ENCODE assay signal across 5 worm cellular contexts in the genomic region with DNA sequence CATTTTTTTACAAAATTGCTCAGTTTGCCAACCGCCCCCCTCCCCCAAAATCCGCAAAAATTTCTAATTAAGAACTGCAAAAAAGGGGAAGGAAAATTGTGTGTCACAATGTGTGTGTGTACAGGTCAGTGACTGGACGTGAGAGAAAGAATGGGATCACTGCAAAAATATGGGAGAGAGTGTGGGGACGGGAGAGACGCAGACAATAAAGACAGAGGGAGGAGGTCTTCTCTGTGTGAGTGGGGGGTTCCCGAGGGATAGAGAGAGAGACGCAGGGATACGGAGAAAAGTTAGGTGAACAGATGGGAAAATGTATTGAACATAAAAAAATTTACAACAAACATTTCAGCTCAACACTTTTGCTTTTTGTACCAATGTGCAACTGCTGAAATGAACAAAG.
TF ChIP-seq lines count a peak whose summit lies in the region.

No protein-coding gene starts in this region.

TF ChIP-seq in whole organism, L1 larva, 84 proteins besides CTCF, POLR2A, EP300 and RAD21 (continued from another document and continues in another):
- no peak for TF ChIP-seq sox-4 (tag; optimal IDR thresholded peaks at IDR 0.05; lab: Kevin White, UChicago)
- peak; percentile 69 for TF ChIP-seq blmp-1 (tag; optimal IDR thresholded peaks at IDR 0.05; lab: Kevin White, UChicago)
- no peak for TF ChIP-seq Y116A8C.19 (tag; optimal IDR thresholded peaks at IDR 0.05; lab: Kevin White, UChicago; ENCODE audit: borderline replicate concordance)
- TF ChIP-seq rnt-1 (tag; optimal IDR thresholded peaks at IDR 0.05; lab: Kevin White, UChicago), result peak; percentile 71
- no peak for TF ChIP-seq zag-1 (tag; optimal IDR thresholded peaks at IDR 0.05; lab: Kevin White, UChicago)
- peak in 1 of 2 experiments; percentile 59 for TF ChIP-seq lsy-2 (tag; optimal IDR thresholded peaks at IDR 0.05; lab: Kevin White, UChicago)
- TF ChIP-seq alr-1 (tag; optimal IDR thresholded peaks at IDR 0.05; lab: Kevin White, UChicago; ENCODE audit: borderline replicate concordance), result no peak
- no peak for TF ChIP-seq C34B4.2 (tag; optimal IDR thresholded peaks at IDR 0.05; lab: Kevin White, UChicago)
- no peak for TF ChIP-seq nhr-76 (tag; optimal IDR thresholded peaks at IDR 0.05; lab: Kevin White, UChicago)
- no peak for TF ChIP-seq mab-9 (GFP tag; IDR thresholded peaks at IDR 0.05; lab: Robert Waterston, UW)
- TF ChIP-seq nhr-71 (tag; optimal IDR thresholded peaks at IDR 0.05; lab: Kevin White, UChicago), result peak; percentile 77
- TF ChIP-seq xbp-1 (tag; optimal IDR thresholded peaks at IDR 0.05; lab: Kevin White, UChicago), result no peak
- no peak for TF ChIP-seq nhr-11 (tag; optimal IDR thresholded peaks at IDR 0.05; lab: Kevin White, UChicago)
- no peak for TF ChIP-seq fkh-8 (tag; optimal IDR thresholded peaks at IDR 0.05; lab: Kevin White, UChicago)
- peak; percentile 38 for TF ChIP-seq nhr-77 (tag; optimal IDR thresholded peaks at IDR 0.05; lab: Kevin White, UChicago)
- TF ChIP-seq nhr-12 (tag; optimal IDR thresholded peaks at IDR 0.05; lab: Kevin White, UChicago), result no peak
- no peak for TF ChIP-seq pax-3 (tag; optimal IDR thresholded peaks at IDR 0.05; lab: Kevin White, UChicago)
- peak; percentile 56 for TF ChIP-seq dsc-1 (tag; optimal IDR thresholded peaks at IDR 0.05; lab: Kevin White, UChicago)
- no peak for TF ChIP-seq ceh-8 (GFP tag; optimal IDR thresholded peaks at IDR 0.05; lab: Kevin White, UChicago)
- TF ChIP-seq ztf-11 (tag; optimal IDR thresholded peaks at IDR 0.05; lab: Kevin White, UChicago), result no peak
- peak; percentile 49; the same call in 1 of the 2 replicates for TF ChIP-seq nhr-19 (GFP tag; conservative IDR thresholded peaks at IDR 0.05; lab: Robert Waterston, UW)
- TF ChIP-seq fkh-4 (tag; optimal IDR thresholded peaks at IDR 0.05; lab: Kevin White, UChicago; ENCODE audit: borderline replicate concordance), result no peak
- no peak for TF ChIP-seq irx-1 (tag; optimal IDR thresholded peaks at IDR 0.05; lab: Kevin White, UChicago)
- TF ChIP-seq lin-14 (GFP tag; optimal IDR thresholded peaks at IDR 0.05; lab: Kevin White, UChicago), result peak; percentile 90
- no peak for TF ChIP-seq sptf-1 (tag; optimal IDR thresholded peaks at IDR 0.05; lab: Kevin White, UChicago)

TF ChIP-seq in whole organism, L2 larva, 48 proteins besides CTCF, POLR2A, EP300 and RAD21 (continued from another document):
- TF ChIP-seq elt-1 (tag; optimal IDR thresholded peaks at IDR 0.05; lab: Kevin White, UChicago), result no peak
- TF ChIP-seq fos-1 (tag; optimal IDR thresholded peaks at IDR 0.05; lab: Kevin White, UChicago), result peak; percentile 63
- no peak for TF ChIP-seq ama-1 (optimal IDR thresholded peaks at IDR 0.05; lab: Kevin White, UChicago)
- TF ChIP-seq mdl-1 (tag; optimal IDR thresholded peaks at IDR 0.05; lab: Kevin White, UChicago), result no peak
- peak; percentile 46 for TF ChIP-seq C34F6.9 (tag; optimal IDR thresholded peaks at IDR 0.05; lab: Kevin White, UChicago)

TF ChIP-seq in whole organism, L3 larva, 47 proteins besides CTCF, POLR2A, EP300 and RAD21 (continued from another document):
- TF ChIP-seq nhr-23 (tag; optimal IDR thresholded peaks at IDR 0.05; lab: Kevin White, UChicago), result peak; percentile 72

TF ChIP-seq in whole organism, L4 larva, 104 proteins besides CTCF, POLR2A, EP300 and RAD21 (continued from another document and continues in another):
- TF ChIP-seq ZK337.2 (GFP tag; IDR thresholded peaks at IDR 0.05; lab: Robert Waterston, UW) (0 out of 2 replicates have a peak, but pooled peaks have one; percentile 2), nhr-6 (tag; optimal IDR thresholded peaks at IDR 0.05; lab: Kevin White, UChicago) (no peak), tag-97 (GFP tag; IDR thresholded peaks at IDR 0.05; lab: Robert Waterston, UW) (no peak), skn-1 (tag; optimal IDR thresholded peaks at IDR 0.05; lab: Kevin White, UChicago) (no peak), nhr-111 (GFP tag; optimal IDR thresholded peaks at IDR 0.05; lab: Kevin White, UChicago) (no peak), unc-39 (tag; optimal IDR thresholded peaks at IDR 0.05; lab: Kevin White, UChicago) (no peak), daf-12 (tag; optimal IDR thresholded peaks at IDR 0.05; lab: Kevin White, UChicago) (no peak), egl-43 (GFP tag; IDR thresholded peaks at IDR 0.05; lab: Robert Waterston, UW) (no peak), ceh-82 (tag; optimal IDR thresholded peaks at IDR 0.05; lab: Kevin White, UChicago) (no peak), vab-7 (GFP tag; IDR thresholded peaks at IDR 0.05; lab: Robert Waterston, UW) (no peak), nhr-10 (tag; optimal IDR thresholded peaks at IDR 0.05; lab: Kevin White, UChicago) (no peak), mdt-29 (GFP tag; IDR thresholded peaks at IDR 0.05; lab: Robert Waterston, UW) (no peak), nhr-237 (tag; optimal IDR thresholded peaks at IDR 0.05; lab: Kevin White, UChicago) (no peak), nhr-28 (tag; optimal IDR thresholded peaks at IDR 0.05; lab: Kevin White, UChicago) (peak; percentile 85), lsy-2 (tag; optimal IDR thresholded peaks at IDR 0.05; lab: Kevin White, UChicago) (no peak), F44E2.7 (GFP tag; IDR thresholded peaks at IDR 0.05; lab: Robert Waterston, UW) (no peak), dmd-9 (GFP tag; IDR thresholded peaks at IDR 0.05; lab: Robert Waterston, UW) (no peak), nhr-11 (tag; optimal IDR thresholded peaks at IDR 0.05; lab: Kevin White, UChicago) (no peak), fos-1 (tag; optimal IDR thresholded peaks at IDR 0.05; lab: Kevin White, UChicago) (no peak), F37D6.2 (tag; optimal IDR thresholded peaks at IDR 0.05; lab: Kevin White, UChicago) (no peak), daf-16 (GFP tag; optimal IDR thresholded peaks at IDR 0.05; lab: Kevin White, UChicago) (peak in 1 of 2 experiments; percentile 42), daf-16 (tag; optimal IDR thresholded peaks at IDR 0.05; lab: Kevin White, UChicago) (no peak), tra-1 (GFP tag; IDR thresholded peaks at IDR 0.05; lab: Robert Waterston, UW) (no peak), spr-1 (tag; optimal IDR thresholded peaks at IDR 0.05; lab: Kevin White, UChicago) (no peak), dmd-6 (GFP tag; IDR thresholded peaks at IDR 0.05; lab: Robert Waterston, UW) (no peak), aha-1 (tag; lab: Kevin White, UChicago) (no peak), pqm-1 (tag; optimal IDR thresholded peaks at IDR 0.05; lab: Kevin White, UChicago) (no peak), dmd-8 (GFP tag; IDR thresholded peaks at IDR 0.05; lab: Robert Waterston, UW) (no peak), hlh-30 (tag; optimal IDR thresholded peaks at IDR 0.05; lab: Kevin White, UChicago; ENCODE audit: insufficient read depth) (peak; percentile 65), arid-1 (GFP tag; conservative IDR thresholded peaks at IDR 0.05; lab: Robert Waterston, UW) (no peak), zfp-3 (GFP tag; conservative IDR thresholded peaks at IDR 0.05; lab: Robert Waterston, UW) (no peak), mdl-1 (tag; optimal IDR thresholded peaks at IDR 0.05; lab: Kevin White, UChicago) (peak in 1 of 2 experiments; percentile 17), lin-1 (GFP tag; IDR thresholded peaks at IDR 0.05; lab: Robert Waterston, UW) (no peak), duxl-1 (tag; optimal IDR thresholded peaks at IDR 0.05; lab: Kevin White, UChicago; ENCODE audit: poor library complexity) (no peak), mxl-2 (GFP tag; conservative IDR thresholded peaks at IDR 0.05; lab: Robert Waterston, UW) (no peak), F10B5.3 (tag; optimal IDR thresholded peaks at IDR 0.05; lab: Kevin White, UChicago) (no peak), jun-1 (tag; optimal IDR thresholded peaks at IDR 0.05; lab: Kevin White, UChicago) (no peak), cey-2 (tag; optimal IDR thresholded peaks at IDR 0.05; lab: Kevin White, UChicago; ENCODE audit: borderline replicate concordance, insufficient read depth) (no peak), zip-11 (GFP tag; IDR thresholded peaks at IDR 0.05; lab: Robert Waterston, UW) (no peak), Y5F2A.4 (GFP tag; optimal IDR thresholded peaks at IDR 0.05; lab: Kevin White, UChicago) (no peak), mxl-3 (GFP tag; optimal IDR thresholded peaks at IDR 0.05; lab: Kevin White, UChicago) (peak; percentile 50), ZK546.5 (tag; optimal IDR thresholded peaks at IDR 0.05; lab: Kevin White, UChicago) (no peak), hif-1 (tag; optimal IDR thresholded peaks at IDR 0.05; lab: Kevin White, UChicago) (no peak), dpl-1 (GFP tag; optimal IDR thresholded peaks at IDR 0.05; lab: Kevin White, UChicago) (peak; percentile 3), mes-2 (tag; optimal IDR thresholded peaks at IDR 0.05; lab: Kevin White, UChicago; ENCODE audit: poor library complexity, severe bottlenecking) (no peak), mep-1 (tag; optimal IDR thresholded peaks at IDR 0.05; lab: Kevin White, UChicago) (no peak), snpc-1.2 (GFP tag; IDR thresholded peaks at IDR 0.05; lab: Robert Waterston, UW) (no peak), fkh-10 (GFP tag; optimal IDR thresholded peaks at IDR 0.05; lab: Kevin White, UChicago) (no peak), Y105C5A.15 (GFP tag; IDR thresholded peaks at IDR 0.05; lab: Robert Waterston, UW) (no peak), zfp-2 (tag; optimal IDR thresholded peaks at IDR 0.05; lab: Kevin White, UChicago) (no peak), aly-2 (tag; optimal IDR thresholded peaks at IDR 0.05; lab: Kevin White, UChicago) (no peak), Y75B8A.6 (GFP tag; IDR thresholded peaks at IDR 0.05; lab: Robert Waterston, UW) (no peak)

TF ChIP-seq in whole organism, late embryonic, 69 proteins besides CTCF, POLR2A, EP300 and RAD21 (continued from another document):
- no peak for TF ChIP-seq eyg-1 (tag; optimal IDR thresholded peaks at IDR 0.05; lab: Kevin White, UChicago)
- TF ChIP-seq K02D7.2 (tag; optimal IDR thresholded peaks at IDR 0.05; lab: Kevin White, UChicago), result no peak
- TF ChIP-seq sox-2 (GFP tag; IDR thresholded peaks at IDR 0.05; lab: Robert Waterston, UW), result no peak
- TF ChIP-seq pax-1 (tag; optimal IDR thresholded peaks at IDR 0.05; lab: Kevin White, UChicago), result no peak
- no peak for TF ChIP-seq Y22D7AL.16 (tag; optimal IDR thresholded peaks at IDR 0.05; lab: Kevin White, UChicago)
- peak; percentile 12 for TF ChIP-seq unc-42 (tag; optimal IDR thresholded peaks at IDR 0.05; lab: Kevin White, UChicago)
- TF ChIP-seq che-1 (tag; optimal IDR thresholded peaks at IDR 0.05; lab: Kevin White, UChicago), result no peak
- no peak for TF ChIP-seq syd-9 (tag; optimal IDR thresholded peaks at IDR 0.05; lab: Kevin White, UChicago)
- no peak for TF ChIP-seq hlh-13 (GFP tag; optimal IDR thresholded peaks at IDR 0.05; lab: Kevin White, UChicago)
- TF ChIP-seq K09A11.1 (tag; optimal IDR thresholded peaks at IDR 0.05; lab: Kevin White, UChicago; ENCODE audit: insufficient read depth), result no peak
- TF ChIP-seq nfya-1 (tag; optimal IDR thresholded peaks at IDR 0.05; lab: Kevin White, UChicago), result peak; percentile 62
- no peak for TF ChIP-seq tbx-7 (tag; optimal IDR thresholded peaks at IDR 0.05; lab: Kevin White, UChicago)
- TF ChIP-seq ceh-14 (tag; optimal IDR thresholded peaks at IDR 0.05; lab: Kevin White, UChicago), result no peak
- TF ChIP-seq pha-2 (tag; optimal IDR thresholded peaks at IDR 0.05; lab: Kevin White, UChicago), result no peak
- no peak for TF ChIP-seq ahr-1 (tag; optimal IDR thresholded peaks at IDR 0.05; lab: Kevin White, UChicago)
- no peak for TF ChIP-seq zip-5 (tag; optimal IDR thresholded peaks at IDR 0.05; lab: Kevin White, UChicago)
- TF ChIP-seq ceh-2 (tag; optimal IDR thresholded peaks at IDR 0.05; lab: Kevin White, UChicago), result peak; percentile 2
- no peak for TF ChIP-seq hlh-15 (tag; optimal IDR thresholded peaks at IDR 0.05; lab: Kevin White, UChicago)
- no peak for TF ChIP-seq dmd-4 (tag; optimal IDR thresholded peaks at IDR 0.05; lab: Kevin White, UChicago; ENCODE audit: borderline replicate concordance)
- TF ChIP-seq pros-1 (tag; optimal IDR thresholded peaks at IDR 0.05; lab: Kevin White, UChicago), result no peak
- TF ChIP-seq lin-11 (tag; optimal IDR thresholded peaks at IDR 0.05; lab: Kevin White, UChicago), result no peak
- TF ChIP-seq pat-9 (tag; optimal IDR thresholded peaks at IDR 0.05; lab: Kevin White, UChicago), result no peak
- TF ChIP-seq tbx-2 (tag; optimal IDR thresholded peaks at IDR 0.05; lab: Kevin White, UChicago), result peak; percentile 38
- no peak for TF ChIP-seq ceh-19 (GFP tag; optimal IDR thresholded peaks at IDR 0.05; lab: Kevin White, UChicago)
- TF ChIP-seq pha-4 (tag; optimal IDR thresholded peaks at IDR 0.05; lab: Kevin White, UChicago), result no peak
